Fruit fly (Drosophila melanogaster) whole organism, embryonic: ENCODE data around the gene CG31633.

Experiments used
- Asciz ChIP-seq: fragments of 200-800 bp; sonication (Bioruptor generic); optimal IDR thresholded peaks from 2 replicates; lab custom pipeline; 2017; ENCODE audit warnings: missing biosample characterization, mild to moderate bottlenecking, missing genetic modification characterization, missing genetic modification reagents
- CG10147 ChIP-seq: fragments of 200-800 bp; sonication (Bioruptor generic); optimal IDR thresholded peaks from 2 replicates; lab custom pipeline; 2019; ENCODE audit warnings: missing biosample characterization, mild to moderate bottlenecking, missing genetic modification characterization, moderate library complexity
- CG10462 ChIP-seq: fragments of 200-800 bp; sonication (Bioruptor generic); optimal IDR thresholded peaks from 2 replicates; lab custom pipeline; 2016; ENCODE audit warnings: missing biosample characterization, missing genetic modification characterization
- CG10959 ChIP-seq: fragments of 200-800 bp; sonication (Bioruptor generic); IDR thresholded peaks from 2 replicates; pipeline ENCODE4 v1.3.6; 2022; ENCODE audit warnings: missing biosample characterization, missing genetic modification characterization
- CG10979 ChIP-seq: fragments of 200-800 bp; sonication (Bioruptor generic); optimal IDR thresholded peaks from 2 replicates; lab custom pipeline; 2018; ENCODE audit warnings: missing biosample characterization, mild to moderate bottlenecking, missing genetic modification characterization, moderate library complexity
- CG14014 ChIP-seq: fragments of 200-800 bp; sonication (Bioruptor generic); IDR thresholded peaks from 2 replicates; pipeline ENCODE4 v1.3.6; 2022; ENCODE audit warnings: missing biosample characterization, missing genetic modification characterization
- CG15696 ChIP-seq: fragments of 200-800 bp; sonication (Bioruptor generic); optimal IDR thresholded peaks from 2 replicates; lab custom pipeline; 2019; ENCODE audit warnings: missing biosample characterization, mild to moderate bottlenecking, missing genetic modification characterization, moderate library complexity
- CG1647 ChIP-seq: fragments of 200-800 bp; sonication (Bioruptor generic); optimal IDR thresholded peaks from 3 replicates; lab custom pipeline; 2016; ENCODE audit warnings: missing biosample characterization, missing genetic modification characterization
- CG17802 ChIP-seq: fragments of 200-800 bp; sonication (Bioruptor generic); optimal IDR thresholded peaks from 2 replicates; lab custom pipeline; 2018; ENCODE audit warnings: missing biosample characterization, mild to moderate bottlenecking, missing genetic modification characterization, moderate library complexity
- CG18476 ChIP-seq: fragments of 200-800 bp; sonication (Bioruptor generic); optimal IDR thresholded peaks from 2 replicates; lab custom pipeline; 2016; ENCODE audit warnings: missing biosample characterization, mild to moderate bottlenecking, missing genetic modification characterization
- CG2678 ChIP-seq: fragments of 200-800 bp; sonication (Bioruptor generic); optimal IDR thresholded peaks from 3 replicates; lab custom pipeline; 2019; ENCODE audit warnings: missing biosample characterization, mild to moderate bottlenecking, missing genetic modification characterization, moderate library complexity
- CG2875 ChIP-seq: fragments of 200-800 bp; sonication (Bioruptor generic); optimal IDR thresholded peaks from 2 replicates; lab custom pipeline; 2017; ENCODE audit warnings: missing biosample characterization, mild to moderate bottlenecking, missing genetic modification characterization, missing genetic modification reagents
- CG2889 ChIP-seq: fragments of 200-800 bp; sonication (Bioruptor generic); IDR thresholded peaks from 3 replicates; pipeline ENCODE4 v1.3.6; 2022; ENCODE audit warnings: missing biosample characterization, missing genetic modification characterization
- CG3995 ChIP-seq: fragments of 200-800 bp; sonication (Bioruptor generic); optimal IDR thresholded peaks from 3 replicates; lab custom pipeline; 2016; ENCODE audit warnings: missing biosample characterization, missing genetic modification characterization
- CG6813 ChIP-seq: fragments of 200-800 bp; sonication (Bioruptor generic); optimal IDR thresholded peaks from 2 replicates; lab custom pipeline; 2017; ENCODE audit warnings: missing biosample characterization, missing genetic modification characterization, mild to moderate bottlenecking, moderate library complexity, missing genetic modification reagents
- CG7839 ChIP-seq: fragments of 200-800 bp; sonication (Bioruptor generic); optimal IDR thresholded peaks from 3 replicates; lab custom pipeline; 2018; ENCODE audit warnings: missing biosample characterization, mild to moderate bottlenecking, missing genetic modification characterization, moderate library complexity
- CG7963 ChIP-seq: fragments of 200-800 bp; sonication (Bioruptor generic); IDR thresholded peaks from 3 replicates; pipeline ENCODE4 v1.3.6; 2022; ENCODE audit warnings: missing biosample characterization, missing genetic modification characterization; ENCODE audit not compliant: partially characterized antibody
- CkIIα-i1 ChIP-seq: fragments of 200-800 bp; sonication (Bioruptor generic); IDR thresholded peaks from 2 replicates; pipeline ENCODE4 v1.3.6; 2022; ENCODE audit warnings: missing biosample characterization, missing genetic modification characterization
- D ChIP-seq, 2 experiments: fragments of 200-800 bp in 1 of 2; fragments of >200 bp in 1 of 2; sonication (Bioruptor generic) in 1 of 2; optimal IDR thresholded peaks; 2 replicates in 1 of 2; 3 replicates in 1 of 2; lab custom pipeline; 2017; ENCODE audit warnings: mild to moderate bottlenecking in 1 of 2, missing biosample characterization in 1 of 2, missing genetic modification characterization in 1 of 2, missing genetic modification reagents in 1 of 2
- ERR ChIP-seq: fragments of 200-800 bp; sonication (Bioruptor generic); optimal IDR thresholded peaks from 2 replicates; lab custom pipeline; 2016; ENCODE audit warnings: missing biosample characterization, missing genetic modification characterization
- Gug ChIP-seq: fragments of 200-800 bp; sonication (Bioruptor generic); IDR thresholded peaks from 4 replicates; pipeline ENCODE4 v1.3.6; 2022; ENCODE audit warnings: missing biosample characterization, missing genetic modification characterization
- HLHmδ ChIP-seq: fragments of 200-800 bp; sonication (Bioruptor generic); optimal IDR thresholded peaks from 2 replicates; lab custom pipeline; 2018; ENCODE audit warnings: missing biosample characterization, mild to moderate bottlenecking, missing genetic modification characterization, moderate library complexity
- Hey ChIP-seq: fragments of 200-800 bp; sonication (Bioruptor generic); optimal IDR thresholded peaks from 3 replicates; lab custom pipeline; 2018; ENCODE audit warnings: missing biosample characterization, mild to moderate bottlenecking, missing genetic modification characterization
- HmgD ChIP-seq: fragments of 200-800 bp; sonication (Bioruptor generic); optimal IDR thresholded peaks from 3 replicates; lab custom pipeline; 2016; ENCODE audit warnings: missing biosample characterization, missing genetic modification characterization
- Mes4 ChIP-seq: fragments of 200-800 bp; sonication (Bioruptor generic); optimal IDR thresholded peaks from 2 replicates; lab custom pipeline; 2016; ENCODE audit warnings: missing biosample characterization, missing genetic modification characterization
- Pdp1 ChIP-seq, 2 experiments: fragments of 200-800 bp; sonication (Bioruptor generic); optimal IDR thresholded peaks; 3 replicates each; lab custom pipeline; 2016; ENCODE audit warnings: missing biosample characterization in 2 of 2, missing genetic modification characterization in 2 of 2, mild to moderate bottlenecking in 1 of 2, moderate library complexity in 1 of 2
- Ptx1 ChIP-seq: fragments of 200-800 bp; sonication (Bioruptor generic); IDR thresholded peaks from 2 replicates; pipeline ENCODE4 v1.3.6; 2022; ENCODE audit warnings: missing biosample characterization, missing genetic modification characterization
- Scr ChIP-seq: fragments of 200-800 bp; sonication (Bioruptor generic); IDR thresholded peaks from 2 replicates; pipeline ENCODE4 v1.3.6; 2022; ENCODE audit warnings: missing biosample characterization, missing genetic modification characterization; ENCODE audit not compliant: partially characterized antibody
- danr ChIP-seq: fragments of 200-800 bp; sonication (Bioruptor generic); IDR thresholded peaks from 2 replicates; pipeline ENCODE4 v1.3.6; 2022; ENCODE audit warnings: missing biosample characterization, missing genetic modification characterization
- dmrt11E ChIP-seq: fragments of 200-800 bp; sonication (Bioruptor generic); optimal IDR thresholded peaks from 3 replicates; lab custom pipeline; 2018; ENCODE audit warnings: missing biosample characterization, mild to moderate bottlenecking, missing genetic modification characterization, moderate library complexity
- dysf ChIP-seq: fragments of 200-800 bp; sonication (Bioruptor generic); IDR thresholded peaks from 3 replicates; pipeline ENCODE4 v1.3.6; 2022; ENCODE audit warnings: missing biosample characterization, missing genetic modification characterization
- ems ChIP-seq: fragments of 200-800 bp; sonication (Bioruptor generic); optimal IDR thresholded peaks from 3 replicates; lab custom pipeline; 2016; ENCODE audit warnings: missing biosample characterization, missing genetic modification characterization
- jing ChIP-seq: fragments of 200-800 bp; sonication (Bioruptor generic); optimal IDR thresholded peaks from 2 replicates; lab custom pipeline; 2018; ENCODE audit warnings: missing biosample characterization, mild to moderate bottlenecking, missing genetic modification characterization
- ken ChIP-seq: fragments of 200-800 bp; sonication (Bioruptor generic); IDR thresholded peaks from 3 replicates; pipeline ENCODE4 v1.3.6; 2022; ENCODE audit warnings: missing biosample characterization, missing genetic modification characterization
- lab ChIP-seq: fragments of 200-800 bp; sonication (Bioruptor generic); optimal IDR thresholded peaks from 3 replicates; lab custom pipeline; 2017; ENCODE audit warnings: missing biosample characterization, missing genetic modification characterization, mild to moderate bottlenecking, moderate library complexity, missing genetic modification reagents
- lbe ChIP-seq: fragments of 200-800 bp; sonication (Bioruptor generic); optimal IDR thresholded peaks from 2 replicates; lab custom pipeline; 2016; ENCODE audit warnings: missing biosample characterization, mild to moderate bottlenecking, missing genetic modification characterization
- nau ChIP-seq: fragments of 200-800 bp; sonication (Bioruptor generic); optimal IDR thresholded peaks from 3 replicates; lab custom pipeline; 2017; ENCODE audit warnings: missing biosample characterization, mild to moderate bottlenecking, missing genetic modification characterization, missing genetic modification reagents
- prd ChIP-seq, 3 experiments: fragments of >200 bp in 2 of 3; fragments of 200-800 bp in 1 of 3; sonication (Bioruptor generic) in 1 of 3; optimal IDR thresholded peaks in 2 of 3; IDR thresholded peaks in 1 of 3; 2 replicates in 2 of 3; 3 replicates in 1 of 3; pipeline versions ENCODE4 v1.3.6 to Lab custom; 2017 to 2022; ENCODE audit warnings: missing biosample characterization in 1 of 3, missing genetic modification characterization in 1 of 3
- psq ChIP-seq: fragments of 200-800 bp; sonication (Bioruptor generic); optimal IDR thresholded peaks from 2 replicates; lab custom pipeline; 2017; ENCODE audit warnings: missing biosample characterization, missing genetic modification characterization
- ranshi ChIP-seq: fragments of 200-800 bp; sonication (Bioruptor generic); IDR thresholded peaks from 2 replicates; pipeline ENCODE4 v1.3.6; 2022; ENCODE audit warnings: missing biosample characterization, missing genetic modification characterization
- ro ChIP-seq: fragments of 200-800 bp; sonication (Bioruptor generic); IDR thresholded peaks from 2 replicates; pipeline ENCODE4 v1.3.6; 2022; ENCODE audit warnings: missing biosample characterization, missing genetic modification characterization
- sisA ChIP-seq: fragments of 200-800 bp; sonication (Bioruptor generic); IDR thresholded peaks from 2 replicates; pipeline ENCODE4 v1.3.6; 2022; ENCODE audit warnings: missing biosample characterization, missing genetic modification characterization
- stc ChIP-seq: fragments of 200-800 bp; sonication (Bioruptor generic); IDR thresholded peaks from 2 replicates; pipeline ENCODE4 v1.3.6; 2022; ENCODE audit warnings: missing biosample characterization, missing genetic modification characterization
- tin ChIP-seq: fragments of 200-800 bp; sonication (Bioruptor generic); optimal IDR thresholded peaks from 3 replicates; lab custom pipeline; 2016; ENCODE audit warnings: missing biosample characterization, missing genetic modification characterization
- tio ChIP-seq: fragments of 200-800 bp; sonication (Bioruptor generic); optimal IDR thresholded peaks from 2 replicates; lab custom pipeline; 2017; ENCODE audit warnings: missing biosample characterization, missing genetic modification characterization, inconsistent platforms
- tna ChIP-seq: fragments of 200-800 bp; sonication (Bioruptor generic); IDR thresholded peaks from 2 replicates; pipeline ENCODE4 v1.3.6; 2022; ENCODE audit warnings: missing biosample characterization, missing genetic modification characterization; ENCODE audit not compliant: partially characterized antibody
- unpg ChIP-seq: fragments of 200-800 bp; sonication (Bioruptor generic); optimal IDR thresholded peaks from 3 replicates; lab custom pipeline; 2018; ENCODE audit warnings: missing biosample characterization, mild to moderate bottlenecking, missing genetic modification characterization, moderate library complexity
- vfl ChIP-seq: fragments of 200-800 bp; sonication (Bioruptor generic); optimal IDR thresholded peaks from 2 replicates; lab custom pipeline; 2016; ENCODE audit warnings: missing biosample characterization, missing genetic modification characterization
- vnd ChIP-seq: fragments of 200-800 bp; sonication (Bioruptor generic); IDR thresholded peaks from 3 replicates; pipeline ENCODE4 v1.3.6; 2022; ENCODE audit warnings: missing biosample characterization, missing genetic modification characterization; ENCODE audit not compliant: partially characterized antibody

Gene CG31633

dm6 chr2L:6648163-6648628, 7.9 kb downstream of the CG31633 start (continued):
- TF ChIP-seq CG7839 (tag; lab: Kevin White, UChicago), result peak; percentile 97
- TF ChIP-seq sisA, result peak; percentile 88
- peak; percentile 87 for TF ChIP-seq CG1647 (GFP tag; lab: Kevin White, UChicago)
- TF ChIP-seq CG10979 (tag; lab: Kevin White, UChicago), result peak; percentile 93
- no peak for TF ChIP-seq vnd (GFP tag; lab: Robert Waterston, UW)
- no peak for TF ChIP-seq prd (optimal IDR thresholded peaks at IDR 0.05; lab: Kevin White, UChicago)
- peak; percentile 93 for TF ChIP-seq prd (GFP tag; IDR thresholded peaks at IDR 0.05; lab: Robert Waterston, UW)
- TF ChIP-seq Hey (tag; lab: Kevin White, UChicago), result no peak
- TF ChIP-seq HmgD, result no peak
- TF ChIP-seq Gug, result peak; percentile 81; the same call in 3 of the 4 replicates
- TF ChIP-seq Mes4, result peak; percentile 84
- TF ChIP-seq ken (GFP tag; lab: Robert Waterston, UW), result peak; percentile 92
- TF ChIP-seq CG10147 (GFP tag; lab: Kevin White, UChicago), result peak; percentile 96
- peak; percentile 94 for TF ChIP-seq Ptx1
- TF ChIP-seq CkIIα-i1 (GFP tag; lab: Robert Waterston, UW), result peak; percentile 75
- peak; percentile 93 for TF ChIP-seq dmrt11E (tag; lab: Kevin White, UChicago)
- TF ChIP-seq jing (GFP tag; lab: Kevin White, UChicago), result peak; percentile 87
- peak; percentile 75 for TF ChIP-seq CG10959 (GFP tag; lab: Robert Waterston, UW)
- TF ChIP-seq dysf (GFP tag; lab: Robert Waterston, UW), result peak; percentile 95
- TF ChIP-seq CG14014, result peak; percentile 93
- TF ChIP-seq CG2875 (GFP tag; lab: Kevin White, UChicago), result peak; percentile 85
- TF ChIP-seq CG18476, result peak; percentile 95
- TF ChIP-seq tin (GFP tag; lab: Kevin White, UChicago), result peak; percentile 96
- TF ChIP-seq lab, result peak; percentile 98
- peak; percentile 88 for TF ChIP-seq ems (GFP tag; lab: Kevin White, UChicago)
- peak; percentile 91 for TF ChIP-seq vfl (GFP tag; lab: Kevin White, UChicago)
- peak; percentile 80 for TF ChIP-seq ro (GFP tag; lab: Robert Waterston, UW)
- peak; percentile 66 to 94 for TF ChIP-seq Pdp1 (GFP tag; optimal IDR thresholded peaks at IDR 0.05; lab: Kevin White, UChicago)
- peak; percentile 97 for TF ChIP-seq CG2678
- TF ChIP-seq CG15696 (tag; lab: Kevin White, UChicago), result peak; percentile 96
- no peak for TF ChIP-seq Scr
- peak; percentile 94 for TF ChIP-seq Asciz
- peak; percentile 81 for TF ChIP-seq CG3995 (GFP tag; lab: Kevin White, UChicago)
- TF ChIP-seq lbe, result peak; percentile 87
- no peak for TF ChIP-seq D (optimal IDR thresholded peaks at IDR 0.05; lab: Kevin White, UChicago)
- TF ChIP-seq D (GFP tag; optimal IDR thresholded peaks at IDR 0.05; lab: Kevin White, UChicago), result peak; percentile 93
- TF ChIP-seq CG6813, result peak; percentile 92
- no peak for TF ChIP-seq HLHmδ (GFP tag; lab: Kevin White, UChicago)
- TF ChIP-seq unpg (GFP tag; lab: Kevin White, UChicago), result peak; percentile 96
- peak; percentile 90 for TF ChIP-seq psq (GFP tag; lab: Kevin White, UChicago)
- peak; percentile 96 for TF ChIP-seq tio (GFP tag; lab: Kevin White, UChicago)
- TF ChIP-seq stc (GFP tag; lab: Robert Waterston, UW), result peak; percentile 92
- peak; percentile 81 for TF ChIP-seq ERR (GFP tag; lab: Kevin White, UChicago)
- TF ChIP-seq danr (GFP tag; lab: Robert Waterston, UW), result peak; percentile 85
- TF ChIP-seq tna (GFP tag; lab: Robert Waterston, UW), result no peak
- TF ChIP-seq CG7963 (GFP tag; lab: Robert Waterston, UW), result no peak
- peak; percentile 89 for TF ChIP-seq CG2889
- TF ChIP-seq nau (GFP tag; lab: Kevin White, UChicago), result peak; percentile 93
- TF ChIP-seq CG10462, result peak; percentile 90
- TF ChIP-seq CG17802, result peak; percentile 91
- TF ChIP-seq ranshi (GFP tag; lab: Robert Waterston, UW), result peak; percentile 92
